Fruit fly (Drosophila melanogaster) whole organism: ENCODE results near the gene mRpL45.

Experiments used
- CG8478 ChIP-seq: fragments of >200 bp; optimal IDR thresholded peaks from 2 replicates; lab custom pipeline; 2018; ENCODE audit warnings: inconsistent platforms
- Dll ChIP-seq: fragments of >200 bp; optimal IDR thresholded peaks from 2 replicates; lab custom pipeline; 2017
- EcR ChIP-seq, 2 experiments: fragments of >200 bp; optimal IDR thresholded peaks; 2 replicates each; lab custom pipeline; 2017; ENCODE audit warnings: missing biosample characterization in 2 of 2, missing genetic modification characterization in 2 of 2, missing genetic modification reagents in 2 of 2
- pan ChIP-seq: fragments of >200 bp; optimal IDR thresholded peaks from 2 replicates; lab custom pipeline; 2017
- psq ChIP-seq: fragments of >200 bp; optimal IDR thresholded peaks from 2 replicates; lab custom pipeline; 2017
- usp ChIP-seq: fragments of >200 bp; optimal IDR thresholded peaks from 2 replicates; lab custom pipeline; 2017; ENCODE audit warnings: missing biosample characterization, missing genetic modification characterization, mixed read lengths

dm6 chr3R:22669121-22669520 lies 50.8 kb downstream of the mRpL45 start:
- TF ChIP-seq psq (lab: Kevin White, UChicago), result no peak
- TF ChIP-seq CG8478, result no peak
- TF ChIP-seq usp (GFP tag; lab: Kevin White, UChicago), result no peak
- no peak for TF ChIP-seq EcR (GFP tag; optimal IDR thresholded peaks at IDR 0.05; lab: Kevin White, UChicago)
- TF ChIP-seq Dll (lab: Kevin White, UChicago), result no peak
- no peak for TF ChIP-seq pan (lab: Kevin White, UChicago)
